Fruit fly (Drosophila melanogaster) whole organism, embryonic: Measurements from ENCODE around the gene pes.

ENCODE experiments used
- Abd-B ChIP-seq: fragments of 200-800 bp; sonication (Bioruptor generic); optimal IDR thresholded peaks from 2 replicates; lab custom pipeline; 2018; ENCODE audit warnings: missing biosample characterization, mild to moderate bottlenecking, missing genetic modification characterization, moderate library complexity
- Blimp-1 ChIP-seq: fragments of 200-800 bp; sonication (Bioruptor generic); optimal IDR thresholded peaks from 3 replicates; lab custom pipeline; 2018; ENCODE audit warnings: missing biosample characterization, missing genetic modification characterization, mild to moderate bottlenecking, moderate library complexity, missing genetic modification reagents
- CG10274 ChIP-seq: fragments of 200-800 bp; sonication (Bioruptor generic); optimal IDR thresholded peaks from 3 replicates; lab custom pipeline; 2017; ENCODE audit warnings: missing biosample characterization, mild to moderate bottlenecking, missing genetic modification characterization
- CG12219 ChIP-seq: fragments of 200-800 bp; sonication (Bioruptor generic); optimal IDR thresholded peaks from 3 replicates; lab custom pipeline; 2018; ENCODE audit warnings: missing biosample characterization, mild to moderate bottlenecking, missing genetic modification characterization
- CG13287 ChIP-seq: fragments of 200-800 bp; sonication (Bioruptor generic); IDR thresholded peaks from 2 replicates; pipeline ENCODE4 v1.3.6; 2022; ENCODE audit warnings: missing biosample characterization, missing genetic modification characterization; ENCODE audit not compliant: partially characterized antibody
- CG13894 ChIP-seq: fragments of 200-800 bp; sonication (Bioruptor generic); optimal IDR thresholded peaks from 3 replicates; lab custom pipeline; 2018; ENCODE audit warnings: missing biosample characterization, mild to moderate bottlenecking, missing genetic modification characterization, moderate library complexity
- CG14441 ChIP-seq: fragments of 200-800 bp; sonication (Bioruptor generic); IDR thresholded peaks from 2 replicates; pipeline ENCODE4 v1.3.6; 2022; ENCODE audit warnings: missing biosample characterization, missing genetic modification characterization
- CG15479 ChIP-seq: fragments of 200-800 bp; sonication (Bioruptor generic); optimal IDR thresholded peaks from 3 replicates; lab custom pipeline; 2019; ENCODE audit warnings: missing biosample characterization, mild to moderate bottlenecking, missing genetic modification characterization, moderate library complexity
- CG15696 ChIP-seq: fragments of 200-800 bp; sonication (Bioruptor generic); optimal IDR thresholded peaks from 2 replicates; lab custom pipeline; 2019; ENCODE audit warnings: missing biosample characterization, mild to moderate bottlenecking, missing genetic modification characterization, moderate library complexity
- CG17359 ChIP-seq: fragments of 200-800 bp; sonication (Bioruptor generic); optimal IDR thresholded peaks from 3 replicates; lab custom pipeline; 2018; ENCODE audit warnings: missing biosample characterization, mild to moderate bottlenecking, missing genetic modification characterization, moderate library complexity
- CG18599 ChIP-seq: fragments of 200-800 bp; sonication (Bioruptor generic); optimal IDR thresholded peaks from 3 replicates; lab custom pipeline; 2017; ENCODE audit warnings: missing biosample characterization, missing genetic modification characterization, mild to moderate bottlenecking, moderate library complexity, missing genetic modification reagents
- CG2129 ChIP-seq: fragments of 200-800 bp; sonication (Bioruptor generic); IDR thresholded peaks from 2 replicates; pipeline ENCODE4 v1.3.6; 2022; ENCODE audit warnings: missing biosample characterization, missing genetic modification characterization; ENCODE audit not compliant: partially characterized antibody
- CG32772 ChIP-seq: fragments of 200-800 bp; sonication (Bioruptor generic); IDR thresholded peaks from 2 replicates; pipeline ENCODE4 v1.3.6; 2022; ENCODE audit warnings: missing biosample characterization, missing genetic modification characterization
- CG34376 ChIP-seq: fragments of 200-800 bp; sonication (Bioruptor generic); optimal IDR thresholded peaks from 2 replicates; lab custom pipeline; 2018; ENCODE audit warnings: missing biosample characterization, mild to moderate bottlenecking, missing genetic modification characterization
- CG6689 ChIP-seq: fragments of 200-800 bp; sonication (Bioruptor generic); IDR thresholded peaks from 2 replicates; pipeline ENCODE4 v1.3.6; 2022; ENCODE audit warnings: missing biosample characterization, missing genetic modification characterization
- CG7839 ChIP-seq: fragments of 200-800 bp; sonication (Bioruptor generic); optimal IDR thresholded peaks from 3 replicates; lab custom pipeline; 2018; ENCODE audit warnings: missing biosample characterization, mild to moderate bottlenecking, missing genetic modification characterization, moderate library complexity
- CG7928 ChIP-seq: fragments of 200-800 bp; sonication (Bioruptor generic); optimal IDR thresholded peaks from 2 replicates; lab custom pipeline; 2017; ENCODE audit warnings: missing biosample characterization, mild to moderate bottlenecking, missing genetic modification characterization
- CG8290 ChIP-seq, 3 experiments: fragments of 200-800 bp; sonication (Bioruptor generic); optimal IDR thresholded peaks; 2 replicates each; lab custom pipeline; 2016 to 2019; ENCODE audit warnings: missing biosample characterization in 3 of 3, missing genetic modification characterization in 3 of 3, mild to moderate bottlenecking in 2 of 3, moderate library complexity in 1 of 3
- Eip74EF ChIP-seq, 2 experiments: fragments of 200-800 bp in 1 of 2; fragments of >200 bp in 1 of 2; sonication (Bioruptor generic) in 1 of 2; optimal IDR thresholded peaks; 2 replicates each; lab custom pipeline; 2017 to 2019; ENCODE audit warnings: missing biosample characterization in 2 of 2, missing genetic modification characterization in 2 of 2, mild to moderate bottlenecking in 1 of 2, moderate library complexity in 1 of 2
- GATAe ChIP-seq: fragments of 200-800 bp; sonication (Bioruptor generic); conservative IDR thresholded peaks from 2 replicates; pipeline ENCODE4 v1.3.6; 2022; ENCODE audit warnings: missing biosample characterization, missing genetic modification characterization
- Hey ChIP-seq: fragments of 200-800 bp; sonication (Bioruptor generic); optimal IDR thresholded peaks from 3 replicates; lab custom pipeline; 2018; ENCODE audit warnings: missing biosample characterization, mild to moderate bottlenecking, missing genetic modification characterization
- Meics ChIP-seq: fragments of 200-800 bp; sonication (Bioruptor generic); optimal IDR thresholded peaks from 2 replicates; lab custom pipeline; 2017; ENCODE audit warnings: missing biosample characterization, mild to moderate bottlenecking, missing genetic modification characterization
- Pdp1 ChIP-seq, 2 experiments: fragments of 200-800 bp; sonication (Bioruptor generic); optimal IDR thresholded peaks; 3 replicates each; lab custom pipeline; 2016; ENCODE audit warnings: missing biosample characterization in 2 of 2, missing genetic modification characterization in 2 of 2, mild to moderate bottlenecking in 1 of 2, moderate library complexity in 1 of 2
- Ssrp ChIP-seq: fragments of 200-800 bp; sonication (Bioruptor generic); optimal IDR thresholded peaks from 2 replicates; lab custom pipeline; 2018; ENCODE audit warnings: missing biosample characterization, mild to moderate bottlenecking, missing genetic modification characterization, moderate library complexity
- bcd ChIP-seq: fragments of 200-800 bp; sonication (Bioruptor generic); optimal IDR thresholded peaks from 2 replicates; lab custom pipeline; 2017; ENCODE audit warnings: missing biosample characterization, mild to moderate bottlenecking, missing genetic modification characterization
- bigmax ChIP-seq: fragments of 200-800 bp; sonication (Bioruptor generic); optimal IDR thresholded peaks from 2 replicates; lab custom pipeline; 2018; ENCODE audit warnings: missing biosample characterization, mild to moderate bottlenecking, missing genetic modification characterization
- bsh ChIP-seq, 2 experiments: fragments of 200-800 bp; sonication (Bioruptor generic); optimal IDR thresholded peaks; 2 replicates each; lab custom pipeline; 2017 to 2018; ENCODE audit warnings: mild to moderate bottlenecking in 2 of 2, missing biosample characterization in 2 of 2, missing genetic modification characterization in 2 of 2, moderate library complexity in 1 of 2
- chinmo ChIP-seq: fragments of 200-800 bp; sonication (Bioruptor generic); IDR thresholded peaks from 4 replicates; pipeline ENCODE4 v1.3.6; 2022; ENCODE audit warnings: missing biosample characterization, missing genetic modification characterization; ENCODE audit not compliant: partially characterized antibody
- ci ChIP-seq: fragments of 200-800 bp; sonication (Bioruptor generic); IDR thresholded peaks from 3 replicates; pipeline ENCODE4 v1.3.6; 2022; ENCODE audit warnings: missing biosample characterization, missing genetic modification characterization
- exex ChIP-seq: fragments of 200-800 bp; sonication (Bioruptor generic); optimal IDR thresholded peaks from 4 replicates; lab custom pipeline; 2018; ENCODE audit warnings: missing biosample characterization, mild to moderate bottlenecking, missing genetic modification characterization, moderate library complexity
- eyg ChIP-seq: fragments of 200-800 bp; sonication (Bioruptor generic); optimal IDR thresholded peaks from 3 replicates; lab custom pipeline; 2016; ENCODE audit warnings: missing biosample characterization, missing genetic modification characterization
- hth ChIP-seq: fragments of >200 bp; optimal IDR thresholded peaks from 2 replicates; lab custom pipeline; 2017; ENCODE audit warnings: inconsistent platforms
- lab ChIP-seq: fragments of 200-800 bp; sonication (Bioruptor generic); optimal IDR thresholded peaks from 3 replicates; lab custom pipeline; 2017; ENCODE audit warnings: missing biosample characterization, missing genetic modification characterization, mild to moderate bottlenecking, moderate library complexity, missing genetic modification reagents
- luna ChIP-seq: fragments of 200-800 bp; sonication (Bioruptor generic); optimal IDR thresholded peaks from 2 replicates; lab custom pipeline; 2016; ENCODE audit warnings: missing biosample characterization, missing genetic modification characterization
- mirr ChIP-seq: fragments of 200-800 bp; sonication (Bioruptor generic); optimal IDR thresholded peaks from 3 replicates; lab custom pipeline; 2018; ENCODE audit warnings: missing biosample characterization, mild to moderate bottlenecking, missing genetic modification characterization
- mld ChIP-seq: fragments of 200-800 bp; sonication (Bioruptor generic); IDR thresholded peaks from 3 replicates; pipeline ENCODE4 v1.3.6; 2022; ENCODE audit warnings: missing biosample characterization, missing genetic modification characterization; ENCODE audit not compliant: partially characterized antibody
- nmo ChIP-seq: fragments of 200-800 bp; sonication (Bioruptor generic); optimal IDR thresholded peaks from 2 replicates; lab custom pipeline; 2018; ENCODE audit warnings: missing biosample characterization, mild to moderate bottlenecking, missing genetic modification characterization, moderate library complexity
- pros ChIP-seq: fragments of 200-800 bp; sonication (Bioruptor generic); optimal IDR thresholded peaks from 3 replicates; lab custom pipeline; 2019; ENCODE audit warnings: missing biosample characterization, mild to moderate bottlenecking, missing genetic modification characterization, moderate library complexity
- rib ChIP-seq: fragments of 200-800 bp; sonication (Bioruptor generic); IDR thresholded peaks from 2 replicates; pipeline ENCODE4 v1.3.6; 2022; ENCODE audit warnings: missing biosample characterization, missing genetic modification characterization
- stc ChIP-seq: fragments of 200-800 bp; sonication (Bioruptor generic); IDR thresholded peaks from 2 replicates; pipeline ENCODE4 v1.3.6; 2022; ENCODE audit warnings: missing biosample characterization, missing genetic modification characterization
- tna ChIP-seq: fragments of 200-800 bp; sonication (Bioruptor generic); IDR thresholded peaks from 2 replicates; pipeline ENCODE4 v1.3.6; 2022; ENCODE audit warnings: missing biosample characterization, missing genetic modification characterization; ENCODE audit not compliant: partially characterized antibody
- unpg ChIP-seq: fragments of 200-800 bp; sonication (Bioruptor generic); optimal IDR thresholded peaks from 3 replicates; lab custom pipeline; 2018; ENCODE audit warnings: missing biosample characterization, mild to moderate bottlenecking, missing genetic modification characterization, moderate library complexity
- vfl ChIP-seq: fragments of 200-800 bp; sonication (Bioruptor generic); optimal IDR thresholded peaks from 2 replicates; lab custom pipeline; 2016; ENCODE audit warnings: missing biosample characterization, missing genetic modification characterization

pes gene

dm6 chr2L:7997290-7998079, 3.5 kb upstream of the pes start (continued):
- TF ChIP-seq Ssrp (tag; lab: Kevin White, UChicago) = no peak
- 0 out of 2 replicates have a peak, but pooled peaks have one; percentile 24 for TF ChIP-seq CG6689 (GFP tag; lab: Robert Waterston, UW)
- TF ChIP-seq CG7839 = peak; percentile 27
- TF ChIP-seq bsh (GFP tag; optimal IDR thresholded peaks at IDR 0.05; lab: Kevin White, UChicago) = peak in 1 of 2 experiments; percentile 27
- TF ChIP-seq unpg (GFP tag; lab: Kevin White, UChicago) = peak; percentile 24

dm6 chr2L:7993062-7993685, 810 bp downstream of the pes start:
- TF ChIP-seq CG12219 = peak; percentile 12
- TF ChIP-seq bcd (GFP tag; lab: Kevin White, UChicago) = no peak
- TF ChIP-seq CG14441 = 0 out of 2 replicates have a peak, but pooled peaks have one; percentile 35
- TF ChIP-seq Blimp-1 (GFP tag; lab: Kevin White, UChicago) = no peak
- TF ChIP-seq GATAe (GFP tag; lab: Robert Waterston, UW) = 0 out of 2 replicates have a peak, but pooled peaks have one; percentile 31
- no peak for TF ChIP-seq CG34376 (GFP tag; lab: Kevin White, UChicago)
- peak; percentile 23 for TF ChIP-seq CG17359 (tag; lab: Kevin White, UChicago)
- no peak for TF ChIP-seq Abd-B (GFP tag; lab: Kevin White, UChicago)
- no peak for TF ChIP-seq pros (GFP tag; lab: Kevin White, UChicago)
- TF ChIP-seq Pdp1 (GFP tag; optimal IDR thresholded peaks at IDR 0.05; lab: Kevin White, UChicago) = peak in 1 of 2 experiments; percentile 17
- no peak for TF ChIP-seq vfl (GFP tag; lab: Kevin White, UChicago)
- peak; percentile 33 for TF ChIP-seq lab (GFP tag; lab: Kevin White, UChicago)
- peak in 1 of 2 experiments; percentile 50 for TF ChIP-seq Eip74EF (GFP tag; optimal IDR thresholded peaks at IDR 0.05; lab: Kevin White, UChicago)
- TF ChIP-seq mld (GFP tag; lab: Robert Waterston, UW) = 0 out of 3 replicates have a peak, but pooled peaks have one; percentile 11
- TF ChIP-seq CG15696 = no peak
- peak; percentile 14; the same call in 1 of the 2 replicates for TF ChIP-seq stc (GFP tag; lab: Robert Waterston, UW)
- TF ChIP-seq rib = peak; percentile 19; the same call in 1 of the 2 replicates
- peak; percentile 19 for TF ChIP-seq mirr (GFP tag; lab: Kevin White, UChicago)
- TF ChIP-seq ci (GFP tag; lab: Robert Waterston, UW) = peak; percentile 61; the same call in 1 of the 3 replicates
- no peak for TF ChIP-seq CG8290 (GFP tag; optimal IDR thresholded peaks at IDR 0.05; lab: Kevin White, UChicago)
- TF ChIP-seq CG8290 (tag; optimal IDR thresholded peaks at IDR 0.05; lab: Kevin White, UChicago) = peak in 1 of 2 experiments; percentile 60
- TF ChIP-seq CG13894 (tag; lab: Kevin White, UChicago) = no peak
- no peak for TF ChIP-seq CG7928
- TF ChIP-seq eyg (GFP tag; lab: Kevin White, UChicago) = no peak
- TF ChIP-seq CG15479 (GFP tag; lab: Kevin White, UChicago) = peak; percentile 6
- TF ChIP-seq exex = peak; percentile 49
- no peak for TF ChIP-seq CG13287 (GFP tag; lab: Robert Waterston, UW)
- TF ChIP-seq CG18599 (GFP tag; lab: Kevin White, UChicago) = no peak
- no peak for TF ChIP-seq tna (GFP tag; lab: Robert Waterston, UW)
- no peak for TF ChIP-seq CG32772 (GFP tag; lab: Robert Waterston, UW)
- peak; percentile 3 for TF ChIP-seq Meics
- TF ChIP-seq nmo (GFP tag; lab: Kevin White, UChicago) = no peak
- no peak for TF ChIP-seq CG10274 (GFP tag; lab: Kevin White, UChicago)
- TF ChIP-seq chinmo (GFP tag; lab: Robert Waterston, UW) = 0 out of 4 replicates have a peak, but pooled peaks have one; percentile 20
- TF ChIP-seq luna (GFP tag; lab: Kevin White, UChicago) = no peak
- TF ChIP-seq Hey (tag; lab: Kevin White, UChicago) = peak; percentile 34
- TF ChIP-seq hth (lab: Kevin White, UChicago) = no peak
- no peak for TF ChIP-seq CG2129 (GFP tag; lab: Robert Waterston, UW)
- peak; percentile 38 for TF ChIP-seq bigmax (GFP tag; lab: Kevin White, UChicago)
